Worm (Caenorhabditis elegans) whole organism, L4 larva: Measurements from ENCODE around the gene T28D6.3.

Source experiments
- D1046.2 ChIP-seq: fragments of 200-800 bp; sonication (Bioruptor generic); IDR thresholded peaks from 2 replicates; pipeline ENCODE4 v1.3.6; 2022; ENCODE audit warnings: missing genetic modification characterization, missing compliant biosample characterization
- F49E8.2 ChIP-seq: sonication (generic microtip); optimal IDR thresholded peaks from 2 replicates; lab custom pipeline; 2016; ENCODE audit warnings: missing compliant biosample characterization, mild to moderate bottlenecking, missing genetic modification characterization, borderline replicate concordance
- T20F7.1 ChIP-seq: fragments of 200-800 bp; sonication (Bioruptor generic); optimal IDR thresholded peaks from 2 replicates; lab custom pipeline; 2018; ENCODE audit warnings: mild to moderate bottlenecking, missing genetic modification characterization, missing compliant biosample characterization
- Y5F2A.4 ChIP-seq: fragments of 200-800 bp; sonication (Bioruptor generic); optimal IDR thresholded peaks from 2 replicates; lab custom pipeline; 2018; ENCODE audit warnings: mild to moderate bottlenecking, missing genetic modification characterization, missing compliant biosample characterization
- Y75B8A.6 ChIP-seq: fragments of 200-800 bp; sonication (Bioruptor generic); IDR thresholded peaks from 2 replicates; pipeline ENCODE4 v1.3.6; 2022; ENCODE audit warnings: missing genetic modification reagents, missing genetic modification characterization, missing compliant biosample characterization
- ZK546.5 ChIP-seq, 2 experiments: sonication (generic microtip); optimal IDR thresholded peaks; 2 replicates each; lab custom pipeline; 2017; ENCODE audit warnings: missing biosample characterization in 2 of 2, missing genetic modification characterization in 2 of 2
- aha-1 ChIP-seq: fragments of 150-350 bp; peaks from one replicate; lab custom pipeline; 2014; ENCODE audit warnings: missing biosample characterization, missing genetic modification characterization
- arid-1 ChIP-seq: fragments of 200-800 bp; sonication (Bioruptor generic); conservative IDR thresholded peaks from 2 replicates; pipeline ENCODE4 v1.3.6; 2022; ENCODE audit warnings: missing genetic modification reagents, missing genetic modification characterization, missing compliant biosample characterization
- ceh-20 ChIP-seq: fragments of 200-800 bp; sonication (Bioruptor generic); IDR thresholded peaks from 2 replicates; pipeline ENCODE4 v1.3.6; 2022; ENCODE audit warnings: missing genetic modification reagents, missing genetic modification characterization, missing compliant biosample characterization
- ceh-32 ChIP-seq: sonication (generic microtip); optimal IDR thresholded peaks from 2 replicates; lab custom pipeline; 2016; ENCODE audit warnings: mild to moderate bottlenecking, missing genetic modification characterization, missing compliant biosample characterization; ENCODE audit not compliant: poor library complexity
- ceh-82 ChIP-seq: sonication (generic microtip); optimal IDR thresholded peaks from 2 replicates; lab custom pipeline; 2017; ENCODE audit warnings: missing biosample characterization, missing genetic modification characterization
- cey-2 ChIP-seq: sonication (generic microtip); optimal IDR thresholded peaks from 3 replicates; lab custom pipeline; 2017; ENCODE audit warnings: missing genetic modification characterization, mild to moderate bottlenecking, missing compliant biosample characterization, antibody characterized with exemption, borderline replicate concordance; ENCODE audit not compliant: insufficient read depth
- ctbp-1 ChIP-seq: fragments of 200-800 bp; sonication (Bioruptor generic); IDR thresholded peaks from 2 replicates; pipeline ENCODE4 v1.3.6; 2022; ENCODE audit warnings: missing genetic modification reagents, missing genetic modification characterization, missing compliant biosample characterization
- daf-19 ChIP-seq: fragments of 200-800 bp; sonication (Bioruptor generic); conservative IDR thresholded peaks from 2 replicates; pipeline ENCODE4 v1.3.6; 2022; ENCODE audit warnings: missing genetic modification characterization, missing compliant biosample characterization
- egl-27 ChIP-seq: sonication (generic microtip); optimal IDR thresholded peaks from 3 replicates; lab custom pipeline; 2017; ENCODE audit warnings: missing biosample characterization, missing genetic modification reagents, missing genetic modification characterization
- fkh-10 ChIP-seq: fragments of 150-350 bp; optimal IDR thresholded peaks from 2 replicates; lab custom pipeline; 2014; ENCODE audit warnings: missing biosample characterization, missing genetic modification reagents, missing genetic modification characterization
- fos-1 ChIP-seq: fragments of 150-350 bp; optimal IDR thresholded peaks from 2 replicates; lab custom pipeline; 2014; ENCODE audit warnings: missing biosample characterization, missing genetic modification characterization
- hif-1 ChIP-seq, 2 experiments: sonication (generic microtip); optimal IDR thresholded peaks; 2 replicates each; lab custom pipeline; 2016 to 2017; ENCODE audit warnings: missing compliant biosample characterization in 2 of 2, missing genetic modification characterization in 2 of 2, missing genetic modification reagents in 2 of 2, missing genotype in 2 of 2, mild to moderate bottlenecking in 1 of 2
- hlh-11 ChIP-seq: fragments of 200-800 bp; sonication (Bioruptor generic); optimal IDR thresholded peaks from 2 replicates; lab custom pipeline; 2018; ENCODE audit warnings: mild to moderate bottlenecking, missing genetic modification characterization, missing compliant biosample characterization
- hlh-30 ChIP-seq: sonication (generic microtip); optimal IDR thresholded peaks from 2 replicates; lab custom pipeline; 2017; ENCODE audit warnings: antibody characterized with exemption, mild to moderate bottlenecking, missing genetic modification characterization, missing compliant biosample characterization; ENCODE audit not compliant: insufficient read depth
- hmg-1.1 ChIP-seq: fragments of 200-800 bp; sonication (Bioruptor generic); IDR thresholded peaks from 2 replicates; pipeline ENCODE4 v1.3.6; 2022; ENCODE audit warnings: missing genetic modification reagents, missing genetic modification characterization, missing compliant biosample characterization
- jun-1 ChIP-seq: fragments of 150-350 bp; optimal IDR thresholded peaks from 2 replicates; lab custom pipeline; 2014; ENCODE audit warnings: missing biosample characterization, missing genetic modification reagents, missing genetic modification characterization
- lin-1 ChIP-seq: fragments of 200-800 bp; sonication (Bioruptor generic); IDR thresholded peaks from 2 replicates; pipeline ENCODE4 v1.3.6; 2022; ENCODE audit warnings: missing genetic modification reagents, missing genetic modification characterization, missing compliant biosample characterization
- lin-38 ChIP-seq: fragments of 200-800 bp; sonication (Bioruptor generic); IDR thresholded peaks from 2 replicates; pipeline ENCODE4 v1.3.6; 2022; ENCODE audit warnings: missing genetic modification reagents, missing genetic modification characterization, missing compliant biosample characterization
- madf-5 ChIP-seq, 2 experiments: fragments of 200-800 bp; sonication (Bioruptor generic); IDR thresholded peaks; 2 replicates each; pipeline ENCODE4 v1.3.6; 2022; ENCODE audit warnings: missing compliant biosample characterization in 2 of 2, missing genetic modification characterization in 2 of 2
- madf-9 ChIP-seq: fragments of 200-800 bp; sonication (Bioruptor generic); conservative IDR thresholded peaks from 2 replicates; pipeline ENCODE4 v1.3.6; 2022; ENCODE audit warnings: missing genetic modification reagents, missing genetic modification characterization, missing compliant biosample characterization
- mdt-29 ChIP-seq: fragments of 200-800 bp; sonication (Bioruptor generic); IDR thresholded peaks from 2 replicates; pipeline ENCODE4 v1.3.6; 2022; ENCODE audit warnings: missing genetic modification reagents, missing genetic modification characterization, missing compliant biosample characterization
- mep-1 ChIP-seq: fragments of 150-350 bp; sonication (generic microtip); optimal IDR thresholded peaks from 3 replicates; lab custom pipeline; 2014; ENCODE audit warnings: missing biosample characterization, missing genetic modification characterization
- mes-2 ChIP-seq: sonication (generic microtip); optimal IDR thresholded peaks from 2 replicates; lab custom pipeline; 2016; ENCODE audit warnings: missing genotype, mild to moderate bottlenecking, missing genetic modification characterization, missing compliant biosample characterization; ENCODE audit not compliant: poor library complexity, severe bottlenecking
- nhr-10 ChIP-seq: fragments of 150-350 bp; optimal IDR thresholded peaks from 2 replicates; lab custom pipeline; 2014; ENCODE audit warnings: missing biosample characterization, missing genetic modification characterization
- nhr-102 ChIP-seq: sonication (generic microtip); optimal IDR thresholded peaks from 2 replicates; lab custom pipeline; 2016; ENCODE audit warnings: mild to moderate bottlenecking, missing genetic modification characterization, moderate library complexity, missing compliant biosample characterization
- nhr-111 ChIP-seq: fragments of 200-800 bp; sonication (Bioruptor generic); optimal IDR thresholded peaks from 2 replicates; lab custom pipeline; 2018; ENCODE audit warnings: mild to moderate bottlenecking, missing genetic modification characterization, missing compliant biosample characterization
- nhr-237 ChIP-seq: sonication (generic microtip); optimal IDR thresholded peaks from 2 replicates; lab custom pipeline; 2017; ENCODE audit warnings: missing biosample characterization, missing genetic modification characterization
- nhr-28 ChIP-seq: fragments of 150-350 bp; optimal IDR thresholded peaks from 2 replicates; lab custom pipeline; 2014; ENCODE audit warnings: missing biosample characterization, missing genetic modification characterization
- nhr-42 ChIP-seq: fragments of 200-800 bp; sonication (Bioruptor generic); IDR thresholded peaks from 2 replicates; pipeline ENCODE4 v1.3.6; 2022; ENCODE audit warnings: missing genetic modification characterization, missing compliant biosample characterization
- pha-4 ChIP-seq, 2 experiments: fragments of 150-350 bp in 1 of 2; fragments of 200-800 bp in 1 of 2; sonication (Bioruptor generic) in 1 of 2; IDR thresholded peaks in 1 of 2; optimal IDR thresholded peaks in 1 of 2; 2 replicates each; pipeline versions ENCODE4 v1.3.6 to Lab custom; 2014 to 2022; ENCODE audit warnings: missing genetic modification characterization in 2 of 2, missing genetic modification reagents in 2 of 2, missing biosample characterization in 1 of 2, missing compliant biosample characterization in 1 of 2
- pqm-1 ChIP-seq: sonication (generic microtip); optimal IDR thresholded peaks from 2 replicates; lab custom pipeline; 2017; ENCODE audit warnings: missing biosample characterization, missing genetic modification characterization
- saeg-2 ChIP-seq: fragments of 200-800 bp; sonication (Bioruptor generic); IDR thresholded peaks from 2 replicates; pipeline ENCODE4 v1.3.6; 2022; ENCODE audit warnings: missing genetic modification reagents, missing genetic modification characterization, missing compliant biosample characterization
- skn-1 ChIP-seq: fragments of 150-350 bp; optimal IDR thresholded peaks from 2 replicates; lab custom pipeline; 2014; ENCODE audit warnings: missing biosample characterization, missing genetic modification characterization
- tra-1 ChIP-seq: fragments of 200-800 bp; sonication (Bioruptor generic); IDR thresholded peaks from 2 replicates; pipeline ENCODE4 v1.3.6; 2022; ENCODE audit warnings: missing genetic modification reagents, missing genetic modification characterization, missing compliant biosample characterization
- vab-7 ChIP-seq: fragments of 200-800 bp; sonication (Bioruptor generic); IDR thresholded peaks from 2 replicates; pipeline ENCODE4 v1.3.6; 2022; ENCODE audit warnings: missing genetic modification reagents, missing genetic modification characterization, missing compliant biosample characterization
- zag-1 ChIP-seq: fragments of 150-350 bp; optimal IDR thresholded peaks from 2 replicates; lab custom pipeline; 2014; ENCODE audit warnings: missing biosample characterization, missing genetic modification characterization
- zfp-2 ChIP-seq: sonication (generic microtip); optimal IDR thresholded peaks from 2 replicates; lab custom pipeline; 2016; ENCODE audit warnings: mild to moderate bottlenecking, missing genetic modification characterization, missing compliant biosample characterization
- zfp-3 ChIP-seq: fragments of 200-800 bp; sonication (Bioruptor generic); conservative IDR thresholded peaks from 2 replicates; pipeline ENCODE4 v1.3.6; 2022; ENCODE audit warnings: missing genetic modification reagents, missing genetic modification characterization, missing compliant biosample characterization
- ztf-11 ChIP-seq: fragments of 150-350 bp; optimal IDR thresholded peaks from 2 replicates; lab custom pipeline; 2014; ENCODE audit warnings: missing biosample characterization, missing genetic modification characterization

Gene T28D6.3

ce11 chrIII:11332306-11332705, 34.3 kb upstream of the T28D6.3 start:
- TF ChIP-seq vab-7 (GFP tag; lab: Robert Waterston, UW) (0 out of 2 replicates have a peak, but pooled peaks have one; percentile 10), nhr-237 (tag; lab: Kevin White, UChicago) (no peak), ceh-20 (GFP tag; lab: Robert Waterston, UW) (peak; percentile 63; the same call in 1 of the 2 replicates)

DNA sequence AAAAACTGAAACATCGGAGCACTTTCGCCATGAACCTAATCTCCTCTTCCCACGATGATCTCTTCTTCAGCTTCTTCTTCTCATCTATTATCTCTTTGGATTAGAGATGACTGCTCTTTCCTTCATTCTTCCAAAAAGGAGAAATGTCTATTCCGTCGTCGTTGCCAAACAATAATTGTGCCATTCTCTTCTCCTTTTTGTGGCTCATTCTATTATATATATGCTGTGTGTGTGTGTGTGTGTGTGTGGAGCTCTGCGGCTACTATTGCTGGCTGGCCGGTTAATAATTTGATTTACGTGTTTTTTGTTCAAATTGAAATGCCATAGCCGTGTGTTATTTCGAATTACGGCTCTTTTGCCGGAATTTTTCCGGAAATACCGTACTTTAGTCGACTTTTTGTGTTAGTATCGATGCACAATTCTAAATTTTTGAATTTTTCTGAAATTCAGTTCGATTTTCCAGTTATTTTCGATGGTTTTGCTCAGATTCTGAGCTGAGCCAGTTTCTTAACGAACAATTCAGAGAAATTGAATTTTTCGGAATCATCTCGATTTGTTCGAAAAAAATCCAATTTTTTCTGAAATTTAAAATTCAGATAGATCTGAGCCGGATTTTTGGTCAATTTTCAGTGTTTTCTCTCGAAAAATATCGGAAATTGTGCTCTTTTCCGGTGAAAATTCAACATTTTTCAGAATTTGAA, 33.4 kb upstream of the T28D6.3 start, which contains the start of gene T28D6.5:
T28D6.5 (plus strand) TSS at position 651 of the 701 bp plus-strand sequence.
- TF ChIP-seq hlh-11 (tag; lab: Kevin White, UChicago) (no peak), mep-1 (no peak), ceh-32 (tag; lab: Kevin White, UChicago) (no peak), pha-4 (GFP tag; IDR thresholded peaks at IDR 0.05; lab: Robert Waterston, UW) (no peak), pha-4 (tag; optimal IDR thresholded peaks at IDR 0.05; lab: Kevin White, UChicago) (no peak), lin-38 (no peak), nhr-102 (no peak), hlh-30 (tag; lab: Kevin White, UChicago) (no peak), Y5F2A.4 (GFP tag; lab: Kevin White, UChicago) (no peak), zfp-3 (GFP tag; lab: Robert Waterston, UW) (no peak), madf-5 (GFP tag; IDR thresholded peaks at IDR 0.05; lab: Robert Waterston, UW) (no peak), saeg-2 (GFP tag; lab: Robert Waterston, UW) (no peak), F49E8.2 (tag; lab: Kevin White, UChicago) (no peak)

- TF ChIP-seq nhr-28 (tag; lab: Kevin White, UChicago) (no peak), nhr-10 (tag; lab: Kevin White, UChicago) (no peak), madf-9 (GFP tag; lab: Robert Waterston, UW) (no peak), ztf-11 (tag; lab: Kevin White, UChicago) (no peak), hlh-11 (tag; lab: Kevin White, UChicago) (no peak), D1046.2 (GFP tag; lab: Robert Waterston, UW) (no peak), mes-2 (tag; lab: Kevin White, UChicago) (peak; percentile 15), T20F7.1 (GFP tag; lab: Kevin White, UChicago) (no peak), daf-19 (GFP tag; lab: Robert Waterston, UW) (no peak), ctbp-1 (GFP tag; lab: Robert Waterston, UW) (no peak), mdt-29 (GFP tag; lab: Robert Waterston, UW) (no peak), fkh-10 (GFP tag; lab: Kevin White, UChicago) (peak; percentile 53), mep-1 (peak; percentile 53), pqm-1 (tag; lab: Kevin White, UChicago) (no peak), cey-2 (tag; lab: Kevin White, UChicago) (no peak), arid-1 (GFP tag; lab: Robert Waterston, UW) (no peak), Y75B8A.6 (GFP tag; lab: Robert Waterston, UW) (no peak), jun-1 (tag; lab: Kevin White, UChicago) (no peak), hmg-1.1 (GFP tag; lab: Robert Waterston, UW) (peak; percentile 30; the same call in 1 of the 2 replicates), ceh-32 (tag; lab: Kevin White, UChicago) (no peak), nhr-111 (GFP tag; lab: Kevin White, UChicago) (no peak), egl-27 (no peak), fos-1 (no peak), skn-1 (tag; lab: Kevin White, UChicago) (no peak), nhr-42 (GFP tag; lab: Robert Waterston, UW) (no peak), hif-1 (tag; optimal IDR thresholded peaks at IDR 0.05; lab: Kevin White, UChicago) (peak in 1 of 2 experiments; percentile 11), zag-1 (tag; lab: Kevin White, UChicago) (no peak), zfp-2 (tag; lab: Kevin White, UChicago) (no peak), aha-1 (peak; percentile 49), ZK546.5 (tag; optimal IDR thresholded peaks at IDR 0.05; lab: Kevin White, UChicago) (no peak), ceh-82 (tag; lab: Kevin White, UChicago) (no peak), tra-1 (no peak), lin-1 (no peak)
Measured at ce11 chrIII:11334346-11334745, 32.2 kb upstream of the T28D6.3 start.
